Worm (Caenorhabditis elegans): Measurements from ENCODE around the gene sti-1.
"Not testable (repeated sequence)": the region's sequence is repeated elsewhere in the genome, so short reads cannot be mapped to it uniquely, and the experiment has no call there.

sti-1 gene

DNA sequence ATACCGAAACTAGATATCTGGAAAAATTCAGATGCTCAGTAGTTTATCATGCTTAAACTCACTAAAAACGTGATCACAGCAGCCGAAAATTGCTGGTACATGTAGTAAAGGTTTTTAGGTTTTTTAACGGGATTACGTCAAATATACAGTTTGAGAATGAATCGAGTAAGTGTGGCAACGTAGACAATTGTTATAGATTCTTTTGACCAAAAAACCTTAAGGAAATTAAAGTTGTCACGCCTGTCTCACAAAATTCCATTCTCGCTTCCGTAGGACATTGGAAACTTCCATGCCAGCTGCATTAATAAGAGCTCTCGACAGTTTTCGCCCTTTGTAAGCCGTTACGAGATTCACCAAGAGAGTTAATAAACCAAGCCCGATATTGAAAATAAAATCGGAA is 49.6 kb downstream of the sti-1 start, which contains the start of gene srx-31:
Gene srx-31 (minus strand): TSS at position 101 of the 400 bp plus-strand sequence.
- TF ChIP-seq dao-5, W03F9.2, him-1 (tag; optimal IDR thresholded peaks at IDR 0.05): not testable (repeated sequence)

All from whole organism, L4/young adult.